Worm (Caenorhabditis elegans): ENCODE results near the gene rgs-1.

Gene rgs-1

ce11 chrIII:9965444-9965843, 50.9 kb downstream of the rgs-1 start:
- TF ChIP-seq lin-39 (tag; optimal IDR thresholded peaks at IDR 0.05) (no peak), nhr-11 (tag; optimal IDR thresholded peaks at IDR 0.05) (no peak), unc-62 (GFP tag; optimal IDR thresholded peaks at IDR 0.05) (no peak), nhr-21 (tag; optimal IDR thresholded peaks at IDR 0.05) (no peak), elt-3 (tag; optimal IDR thresholded peaks at IDR 0.05) (no peak), ztf-11 (tag; optimal IDR thresholded peaks at IDR 0.05) (no peak), alr-1 (tag; optimal IDR thresholded peaks at IDR 0.05) (no peak), elt-1 (tag; optimal IDR thresholded peaks at IDR 0.05) (no peak), mdl-1 (tag; optimal IDR thresholded peaks at IDR 0.05) (no peak), nhr-10 (tag; optimal IDR thresholded peaks at IDR 0.05) (no peak), ceh-16 (tag; optimal IDR thresholded peaks at IDR 0.05) (no peak), aly-2 (tag; optimal IDR thresholded peaks at IDR 0.05) (no peak), blmp-1 (tag; optimal IDR thresholded peaks at IDR 0.05; ENCODE audit: insufficient read depth) (no peak), ceh-82 (tag; optimal IDR thresholded peaks at IDR 0.05) (no peak)

ce11 chrIII:9964416-9964815, 51.9 kb downstream of the rgs-1 start:
- no peak for TF ChIP-seq elt-1 (tag; optimal IDR thresholded peaks at IDR 0.05)
- TF ChIP-seq lin-11 (tag; optimal IDR thresholded peaks at IDR 0.05) = no peak
- no peak for TF ChIP-seq blmp-1 (tag; optimal IDR thresholded peaks at IDR 0.05; ENCODE audit: insufficient read depth)
- TF ChIP-seq alr-1 (tag; optimal IDR thresholded peaks at IDR 0.05) = no peak
- TF ChIP-seq skn-1 (tag; optimal IDR thresholded peaks at IDR 0.05) = no peak
- no peak for TF ChIP-seq nhr-129 (tag; optimal IDR thresholded peaks at IDR 0.05)

Measured in whole organism, L2 larva.